Worm (Caenorhabditis elegans) whole organism, mixed stage, embryonic: ENCODE data around the gene Y57G11C.3.
"Not testable (repeated sequence)": the region's sequence is repeated elsewhere in the genome, so short reads cannot be mapped to it uniquely, and the experiment has no call there.

Experiments used
- M03D4.4 ChIP-seq: sonication (generic microtip); optimal IDR thresholded peaks from 2 replicates; lab custom pipeline; 2017; ENCODE audit warnings: mild to moderate bottlenecking, missing genetic modification characterization, missing compliant biosample characterization
- bed-3 ChIP-seq: fragments of 200-800 bp; sonication (Bioruptor generic); optimal IDR thresholded peaks from 3 replicates; lab custom pipeline; 2018; ENCODE audit warnings: mild to moderate bottlenecking, missing genetic modification characterization, moderate library complexity, missing compliant biosample characterization
- ceh-43 ChIP-seq: fragments of 200-800 bp; sonication (Bioruptor generic); optimal IDR thresholded peaks from 2 replicates; lab custom pipeline; 2018; ENCODE audit warnings: mild to moderate bottlenecking, missing genetic modification characterization, moderate library complexity, missing compliant biosample characterization
- cnd-1 ChIP-seq: fragments of 200-800 bp; sonication (Bioruptor generic); optimal IDR thresholded peaks from 2 replicates; lab custom pipeline; 2018; ENCODE audit warnings: mild to moderate bottlenecking, missing genetic modification characterization, missing compliant biosample characterization
- drap-1 ChIP-seq: fragments of 200-800 bp; sonication (Bioruptor generic); optimal IDR thresholded peaks from 3 replicates; lab custom pipeline; 2018; ENCODE audit warnings: mild to moderate bottlenecking, missing genetic modification characterization, missing compliant biosample characterization
- elt-3 ChIP-seq: fragments of 150-350 bp; optimal IDR thresholded peaks from 2 replicates; lab custom pipeline; 2014; ENCODE audit warnings: missing biosample characterization, missing genetic modification characterization
- flh-1 ChIP-seq: fragments of 200-800 bp; sonication (Bioruptor generic); optimal IDR thresholded peaks from 2 replicates; lab custom pipeline; 2018; ENCODE audit warnings: mild to moderate bottlenecking, missing genetic modification characterization, moderate library complexity, missing compliant biosample characterization
- ham-2 ChIP-seq: fragments of 200-800 bp; sonication (Bioruptor generic); optimal IDR thresholded peaks from 2 replicates; lab custom pipeline; 2018; ENCODE audit warnings: mild to moderate bottlenecking, missing genetic modification characterization, missing compliant biosample characterization
- lin-13 ChIP-seq: fragments of 150-350 bp; optimal IDR thresholded peaks from 2 replicates; lab custom pipeline; 2014; ENCODE audit warnings: missing biosample characterization, missing genetic modification characterization
- lin-32 ChIP-seq: fragments of 200-800 bp; sonication (Bioruptor generic); optimal IDR thresholded peaks from 2 replicates; lab custom pipeline; 2018; ENCODE audit warnings: mild to moderate bottlenecking, missing genetic modification characterization, missing compliant biosample characterization
- mab-5 ChIP-seq: fragments of 150-350 bp; optimal IDR thresholded peaks from 2 replicates; lab custom pipeline; 2014; ENCODE audit warnings: missing biosample characterization, missing genetic modification characterization
- mep-1 ChIP-seq: fragments of 150-350 bp; optimal IDR thresholded peaks from 2 replicates; lab custom pipeline; 2017; ENCODE audit warnings: missing biosample characterization, missing genetic modification reagents, missing genetic modification characterization, inconsistent platforms
- mls-2 ChIP-seq: sonication (generic microtip); optimal IDR thresholded peaks from 2 replicates; lab custom pipeline; 2016; ENCODE audit warnings: mild to moderate bottlenecking, missing genetic modification characterization, moderate library complexity, missing compliant biosample characterization
- nhr-12 ChIP-seq: fragments of 150-350 bp; optimal IDR thresholded peaks from 2 replicates; lab custom pipeline; 2014; ENCODE audit warnings: missing biosample characterization, missing genetic modification characterization
- nhr-2 ChIP-seq: fragments of 150-350 bp; optimal IDR thresholded peaks from 2 replicates; lab custom pipeline; 2014; ENCODE audit warnings: missing biosample characterization, missing genetic modification characterization
- nhr-237 ChIP-seq: fragments of 150-350 bp; optimal IDR thresholded peaks from 2 replicates; lab custom pipeline; 2014; ENCODE audit warnings: missing biosample characterization, missing genetic modification characterization
- nhr-28 ChIP-seq: fragments of 150-350 bp; optimal IDR thresholded peaks from 2 replicates; lab custom pipeline; 2014; ENCODE audit warnings: missing biosample characterization, missing genetic modification characterization
- nhr-76 ChIP-seq: sonication (generic microtip); optimal IDR thresholded peaks from 2 replicates; lab custom pipeline; 2017; ENCODE audit warnings: missing biosample characterization, missing genetic modification characterization
- pha-4 ChIP-seq: fragments of 150-350 bp; optimal IDR thresholded peaks from 2 replicates; lab custom pipeline; 2018; ENCODE audit warnings: missing biosample characterization, missing genetic modification reagents, missing genetic modification characterization
- snpc-4 ChIP-seq: fragments of 150-350 bp; optimal IDR thresholded peaks from 2 replicates; lab custom pipeline; 2014; ENCODE audit warnings: missing biosample characterization, missing genetic modification characterization
- sptf-1 ChIP-seq: sonication (generic microtip); optimal IDR thresholded peaks from 2 replicates; lab custom pipeline; 2017; ENCODE audit warnings: mild to moderate bottlenecking, missing genetic modification characterization, moderate library complexity, missing compliant biosample characterization
- tbx-8 ChIP-seq: fragments of 200-800 bp; sonication (Bioruptor generic); optimal IDR thresholded peaks from 2 replicates; lab custom pipeline; 2018; ENCODE audit warnings: mild to moderate bottlenecking, missing genetic modification characterization, moderate library complexity, missing compliant biosample characterization
- unc-39 ChIP-seq: fragments of 150-350 bp; optimal IDR thresholded peaks from 2 replicates; lab custom pipeline; 2014; ENCODE audit warnings: missing biosample characterization, missing genetic modification characterization
- unc-62 ChIP-seq: fragments of 150-350 bp; optimal IDR thresholded peaks from 2 replicates; lab custom pipeline; 2014; ENCODE audit warnings: missing biosample characterization, missing genetic modification reagents, missing genetic modification characterization
- zip-8 ChIP-seq: fragments of 150-350 bp; optimal IDR thresholded peaks from 2 replicates; lab custom pipeline; 2014; ENCODE audit warnings: missing biosample characterization, missing genetic modification characterization
- ztf-11 ChIP-seq: fragments of 150-350 bp; optimal IDR thresholded peaks from 2 replicates; lab custom pipeline; 2014; ENCODE audit warnings: missing biosample characterization, missing genetic modification characterization

Y57G11C.3 gene

ce11 chrIV:14769218-14769835 is 1.3 kb downstream of the Y57G11C.3 start, which contains the start of gene Y57G11C.43:
Gene Y57G11C.43, plus strand, starts transcription at chrIV:14769441.
- TF ChIP-seq snpc-4 (tag; lab: Kevin White, UChicago) (no peak), ham-2 (no peak), bed-3 (GFP tag; lab: Kevin White, UChicago) (no peak)
- TF ChIP-seq, all 35 proteins: peak for 0

- TF ChIP-seq unc-62 (GFP tag; lab: Kevin White, UChicago): no peak
- no peak for TF ChIP-seq tbx-8 (GFP tag; lab: Kevin White, UChicago)
Observed at ce11 chrIV:14770663-14771062, 2.7 kb downstream of the Y57G11C.3 start.

ce11 chrIV:14771325-14771724 is 3.3 kb downstream of the Y57G11C.3 start, which contains the start of gene degl-1:
Gene degl-1, minus strand, starts transcription at chrIV:14771425.
- TF ChIP-seq cnd-1 (tag; lab: Kevin White, UChicago) (no peak), drap-1 (GFP tag; lab: Kevin White, UChicago) (no peak), nhr-237 (tag; lab: Kevin White, UChicago) (no peak), zip-8 (tag; lab: Kevin White, UChicago) (no peak), bed-3 (GFP tag; lab: Kevin White, UChicago) (no peak), sptf-1 (tag; lab: Kevin White, UChicago) (no peak), mls-2 (tag; lab: Kevin White, UChicago) (no peak), M03D4.4 (tag; lab: Kevin White, UChicago) (no peak), mab-5 (tag; lab: Kevin White, UChicago) (no peak), nhr-76 (no peak), nhr-2 (tag; lab: Kevin White, UChicago) (no peak), unc-39 (tag; lab: Kevin White, UChicago) (no peak), mep-1 (no peak), ham-2 (no peak), nhr-12 (tag; lab: Kevin White, UChicago) (no peak), ceh-43 (GFP tag; lab: Kevin White, UChicago) (no peak)
- TF ChIP-seq, all 35 proteins: peak for 0

- TF ChIP-seq lin-13 (tag; lab: Kevin White, UChicago) (no peak), lin-32 (GFP tag; lab: Kevin White, UChicago) (no peak), zip-8 (tag; lab: Kevin White, UChicago) (no peak), ztf-11 (tag; lab: Kevin White, UChicago) (no peak), bed-3 (GFP tag; lab: Kevin White, UChicago) (no peak), ceh-43 (GFP tag; lab: Kevin White, UChicago) (no peak)
- TF ChIP-seq, all 35 proteins: peak for 0
Observed at ce11 chrIV:14773280-14774071, 5.5 kb downstream of the Y57G11C.3 start, which contains the start of gene Y57G11C.36. Gene Y57G11C.36, minus strand, starts transcription at chrIV:14773781.

ce11 chrIV:14774454-14774853 is 6.5 kb downstream of the Y57G11C.3 start, which contains the start of gene Y57G11C.51:
Gene Y57G11C.51, minus strand, starts transcription at chrIV:14774554.
- TF ChIP-seq nhr-12 (tag; lab: Kevin White, UChicago); pha-4 (tag; lab: Kevin White, UChicago); flh-1 (GFP tag; lab: Kevin White, UChicago): not testable (repeated sequence)

ce11 chrIV:14781537-14781936 is 13.5 kb downstream of the Y57G11C.3 start, which contains the start of gene Y57G11C.8:
Gene Y57G11C.8, plus strand, starts transcription at chrIV:14781837.
- TF ChIP-seq tbx-8 (GFP tag; lab: Kevin White, UChicago) (no peak), elt-3 (no peak), nhr-12 (tag; lab: Kevin White, UChicago) (no peak), nhr-28 (tag; lab: Kevin White, UChicago) (no peak), mep-1 (no peak), snpc-4 (tag; lab: Kevin White, UChicago) (no peak), ztf-11 (tag; lab: Kevin White, UChicago) (no peak)
- TF ChIP-seq, all 35 proteins: peak for 0
